Fruit fly (Drosophila melanogaster) whole organism, embryonic: ENCODE data around the gene sif.

Experiments used
- Antp ChIP-seq: fragments of 200-800 bp; sonication (Bioruptor generic); optimal IDR thresholded peaks from 3 replicates; lab custom pipeline; 2016; ENCODE audit warnings: missing biosample characterization, missing genetic modification characterization
- Bgb ChIP-seq: fragments of 200-800 bp; sonication (Bioruptor generic); IDR thresholded peaks from 2 replicates; pipeline ENCODE4 v1.3.6; 2022; ENCODE audit warnings: missing biosample characterization, missing genetic modification characterization; ENCODE audit not compliant: partially characterized antibody
- Blimp-1 ChIP-seq: fragments of 200-800 bp; sonication (Bioruptor generic); optimal IDR thresholded peaks from 3 replicates; lab custom pipeline; 2018; ENCODE audit warnings: missing biosample characterization, missing genetic modification characterization, mild to moderate bottlenecking, moderate library complexity, missing genetic modification reagents
- CG10209 ChIP-seq: fragments of 200-800 bp; sonication (Bioruptor generic); optimal IDR thresholded peaks from 3 replicates; lab custom pipeline; 2017; ENCODE audit warnings: missing biosample characterization, mild to moderate bottlenecking, missing genetic modification characterization, missing genetic modification reagents
- CG10565 ChIP-seq: fragments of 200-800 bp; sonication (Bioruptor generic); optimal IDR thresholded peaks from 3 replicates; lab custom pipeline; 2016; ENCODE audit warnings: missing biosample characterization, mild to moderate bottlenecking, missing genetic modification characterization
- CG12299 ChIP-seq: fragments of 200-800 bp; sonication (Bioruptor generic); optimal IDR thresholded peaks from 2 replicates; lab custom pipeline; 2018; ENCODE audit warnings: missing biosample characterization, mild to moderate bottlenecking, missing genetic modification characterization
- CG12659 ChIP-seq: fragments of 200-800 bp; sonication (Bioruptor generic); optimal IDR thresholded peaks from 3 replicates; lab custom pipeline; 2017; ENCODE audit warnings: mild to moderate bottlenecking, missing biosample characterization, missing genetic modification reagents, missing genetic modification characterization
- CG12769 ChIP-seq: fragments of 200-800 bp; sonication (Bioruptor generic); optimal IDR thresholded peaks from 2 replicates; lab custom pipeline; 2019; ENCODE audit warnings: missing biosample characterization, mild to moderate bottlenecking, missing genetic modification characterization, moderate library complexity
- CG13624 ChIP-seq: fragments of 200-800 bp; sonication (Bioruptor generic); optimal IDR thresholded peaks from 2 replicates; lab custom pipeline; 2016; ENCODE audit warnings: missing biosample characterization, missing genetic modification characterization
- CG14441 ChIP-seq: fragments of 200-800 bp; sonication (Bioruptor generic); IDR thresholded peaks from 2 replicates; pipeline ENCODE4 v1.3.6; 2022; ENCODE audit warnings: missing biosample characterization, missing genetic modification characterization
- CG15479 ChIP-seq: fragments of 200-800 bp; sonication (Bioruptor generic); optimal IDR thresholded peaks from 3 replicates; lab custom pipeline; 2019; ENCODE audit warnings: missing biosample characterization, mild to moderate bottlenecking, missing genetic modification characterization, moderate library complexity
- CG16863 ChIP-seq: fragments of 200-800 bp; sonication (Bioruptor generic); optimal IDR thresholded peaks from 3 replicates; lab custom pipeline; 2016; ENCODE audit warnings: missing biosample characterization, missing genetic modification characterization
- CG17385 ChIP-seq: fragments of 200-800 bp; sonication (Bioruptor generic); optimal IDR thresholded peaks from 3 replicates; lab custom pipeline; 2018; ENCODE audit warnings: missing biosample characterization, mild to moderate bottlenecking, missing genetic modification characterization
- CG18619 ChIP-seq: fragments of 200-800 bp; sonication (Bioruptor generic); optimal IDR thresholded peaks from 3 replicates; lab custom pipeline; 2017; ENCODE audit warnings: missing biosample characterization, mild to moderate bottlenecking, missing genetic modification characterization
- CG2199 ChIP-seq: fragments of 200-800 bp; sonication (Bioruptor generic); IDR thresholded peaks from 3 replicates; pipeline ENCODE4 v1.3.6; 2022; ENCODE audit warnings: missing biosample characterization, missing genetic modification characterization
- CG34422 ChIP-seq: fragments of 200-800 bp; sonication (Bioruptor generic); IDR thresholded peaks from 3 replicates; pipeline ENCODE4 v1.3.6; 2022; ENCODE audit warnings: missing biosample characterization, missing genetic modification characterization
- CG7839 ChIP-seq: fragments of 200-800 bp; sonication (Bioruptor generic); optimal IDR thresholded peaks from 3 replicates; lab custom pipeline; 2018; ENCODE audit warnings: missing biosample characterization, mild to moderate bottlenecking, missing genetic modification characterization, moderate library complexity
- CG8478 ChIP-seq: fragments of >200 bp; optimal IDR thresholded peaks from 2 replicates; lab custom pipeline; 2018
- CG8765 ChIP-seq: fragments of 200-800 bp; sonication (Bioruptor generic); IDR thresholded peaks from 2 replicates; pipeline ENCODE4 v1.3.6; 2022; ENCODE audit warnings: missing biosample characterization, missing genetic modification characterization
- CG8924 ChIP-seq: fragments of 200-800 bp; optimal IDR thresholded peaks from 3 replicates; lab custom pipeline; 2019; ENCODE audit warnings: missing biosample characterization, mild to moderate bottlenecking, missing genetic modification characterization, moderate library complexity
- CG9437 ChIP-seq: fragments of 200-800 bp; sonication (Bioruptor generic); optimal IDR thresholded peaks from 2 replicates; lab custom pipeline; 2018; ENCODE audit warnings: missing biosample characterization, mild to moderate bottlenecking, missing genetic modification characterization
- D19A ChIP-seq: fragments of 200-800 bp; optimal IDR thresholded peaks from 3 replicates; lab custom pipeline; 2019; ENCODE audit warnings: missing biosample characterization, mild to moderate bottlenecking, missing genetic modification characterization, moderate library complexity
- Elba2 ChIP-seq: fragments of 200-800 bp; sonication (Bioruptor generic); optimal IDR thresholded peaks from 3 replicates; lab custom pipeline; 2016; ENCODE audit warnings: missing biosample characterization, missing genetic modification characterization
- Jarid2 ChIP-seq: fragments of 200-800 bp; sonication (Bioruptor generic); optimal IDR thresholded peaks from 3 replicates; lab custom pipeline; 2017; ENCODE audit warnings: mild to moderate bottlenecking, missing biosample characterization, missing genetic modification reagents, missing genetic modification characterization
- Mad ChIP-seq: fragments of 200-800 bp; sonication (Bioruptor generic); optimal IDR thresholded peaks from 2 replicates; lab custom pipeline; 2016; ENCODE audit warnings: missing biosample characterization, missing genetic modification characterization
- Nf-YB ChIP-seq: fragments of 200-800 bp; sonication (Bioruptor generic); optimal IDR thresholded peaks from 3 replicates; lab custom pipeline; 2019; ENCODE audit warnings: missing biosample characterization, mild to moderate bottlenecking, missing genetic modification characterization, moderate library complexity
- Nf-YC ChIP-seq: fragments of 200-800 bp; optimal IDR thresholded peaks from 3 replicates; lab custom pipeline; 2019; ENCODE audit warnings: missing biosample characterization, mild to moderate bottlenecking, missing genetic modification characterization, moderate library complexity
- NfI ChIP-seq: fragments of 200-800 bp; sonication (Bioruptor generic); optimal IDR thresholded peaks from 3 replicates; lab custom pipeline; 2018; ENCODE audit warnings: missing biosample characterization, mild to moderate bottlenecking, missing genetic modification characterization, moderate library complexity
- Sox102F ChIP-seq: fragments of 200-800 bp; sonication (Bioruptor generic); optimal IDR thresholded peaks from 2 replicates; lab custom pipeline; 2018; ENCODE audit warnings: missing biosample characterization, mild to moderate bottlenecking, missing genetic modification characterization, moderate library complexity
- Stat92E ChIP-seq, 3 experiments: fragments of >200 bp in 2 of 3; fragments of 200-800 bp in 1 of 3; sonication (Bioruptor generic) in 1 of 3; optimal IDR thresholded peaks; 2 replicates each; lab custom pipeline; 2017 to 2019; ENCODE audit warnings: missing biosample characterization in 3 of 3, missing genetic modification characterization in 3 of 3, mild to moderate bottlenecking in 1 of 3, moderate library complexity in 1 of 3
- abd-A ChIP-seq: fragments of 200-800 bp; sonication (Bioruptor generic); optimal IDR thresholded peaks from 3 replicates; lab custom pipeline; 2019; ENCODE audit warnings: missing biosample characterization, mild to moderate bottlenecking, missing genetic modification characterization, moderate library complexity
- ap ChIP-seq: fragments of 200-800 bp; sonication (Bioruptor generic); IDR thresholded peaks from 2 replicates; pipeline ENCODE4 v1.3.6; 2022; ENCODE audit warnings: missing biosample characterization, missing genetic modification characterization
- bab2 ChIP-seq: fragments of 200-800 bp; sonication (Bioruptor generic); optimal IDR thresholded peaks from 2 replicates; lab custom pipeline; 2016; ENCODE audit warnings: missing biosample characterization, missing genetic modification characterization
- bbx ChIP-seq: fragments of 200-800 bp; sonication (Bioruptor generic); IDR thresholded peaks from 2 replicates; pipeline ENCODE4 v1.3.6; 2022; ENCODE audit warnings: missing biosample characterization, missing genetic modification characterization; ENCODE audit not compliant: partially characterized antibody
- ci ChIP-seq: fragments of 200-800 bp; sonication (Bioruptor generic); IDR thresholded peaks from 3 replicates; pipeline ENCODE4 v1.3.6; 2022; ENCODE audit warnings: missing biosample characterization, missing genetic modification characterization
- dm ChIP-seq: fragments of 200-800 bp; sonication (Bioruptor generic); optimal IDR thresholded peaks from 3 replicates; lab custom pipeline; 2016; ENCODE audit warnings: missing biosample characterization, missing genetic modification characterization
- grn ChIP-seq: fragments of 200-800 bp; sonication (Bioruptor generic); optimal IDR thresholded peaks from 3 replicates; lab custom pipeline; 2017; ENCODE audit warnings: missing biosample characterization, missing genetic modification characterization
- insv ChIP-seq, 2 experiments: fragments of 200-800 bp; sonication (Bioruptor generic); optimal IDR thresholded peaks; 3 replicates each; lab custom pipeline; 2016 to 2018; ENCODE audit warnings: missing biosample characterization in 2 of 2, missing genetic modification characterization in 2 of 2
- kni ChIP-seq: fragments of 200-800 bp; sonication (Bioruptor generic); optimal IDR thresholded peaks from 3 replicates; lab custom pipeline; 2017; ENCODE audit warnings: mild to moderate bottlenecking, missing biosample characterization, missing genetic modification reagents, missing genetic modification characterization
- knrl ChIP-seq: fragments of 200-800 bp; sonication (Bioruptor generic); IDR thresholded peaks from 3 replicates; pipeline ENCODE4 v1.3.6; 2022; ENCODE audit warnings: missing biosample characterization, missing genetic modification characterization; ENCODE audit not compliant: partially characterized antibody
- lola ChIP-seq, 3 experiments: fragments of >200 bp in 2 of 3; fragments of 200-800 bp in 1 of 3; sonication (Bioruptor generic) in 1 of 3; optimal IDR thresholded peaks; 2 replicates each; lab custom pipeline; 2017 to 2019; ENCODE audit warnings: missing biosample characterization in 3 of 3, missing genetic modification characterization in 3 of 3, mild to moderate bottlenecking in 1 of 3, moderate library complexity in 1 of 3
- oc ChIP-seq: fragments of 200-800 bp; sonication (Bioruptor generic); optimal IDR thresholded peaks from 2 replicates; lab custom pipeline; 2018; ENCODE audit warnings: missing biosample characterization, mild to moderate bottlenecking, missing genetic modification characterization, moderate library complexity
- prd ChIP-seq, 3 experiments: fragments of >200 bp in 2 of 3; fragments of 200-800 bp in 1 of 3; sonication (Bioruptor generic) in 1 of 3; optimal IDR thresholded peaks in 2 of 3; IDR thresholded peaks in 1 of 3; 2 replicates in 2 of 3; 3 replicates in 1 of 3; pipeline versions ENCODE4 v1.3.6 to Lab custom; 2017 to 2022; ENCODE audit warnings: missing biosample characterization in 1 of 3, missing genetic modification characterization in 1 of 3
- pros ChIP-seq: fragments of 200-800 bp; sonication (Bioruptor generic); optimal IDR thresholded peaks from 3 replicates; lab custom pipeline; 2019; ENCODE audit warnings: missing biosample characterization, mild to moderate bottlenecking, missing genetic modification characterization, moderate library complexity
- rib ChIP-seq: fragments of 200-800 bp; sonication (Bioruptor generic); IDR thresholded peaks from 2 replicates; pipeline ENCODE4 v1.3.6; 2022; ENCODE audit warnings: missing biosample characterization, missing genetic modification characterization
- sqz ChIP-seq: fragments of 200-800 bp; sonication (Bioruptor generic); optimal IDR thresholded peaks from 3 replicates; lab custom pipeline; 2018; ENCODE audit warnings: missing biosample characterization, mild to moderate bottlenecking, missing genetic modification characterization
- z ChIP-seq: fragments of 200-800 bp; sonication (Bioruptor generic); IDR thresholded peaks from 3 replicates; pipeline ENCODE4 v1.3.6; 2022; ENCODE audit warnings: missing biosample characterization, missing genetic modification characterization

The sif gene

DNA sequence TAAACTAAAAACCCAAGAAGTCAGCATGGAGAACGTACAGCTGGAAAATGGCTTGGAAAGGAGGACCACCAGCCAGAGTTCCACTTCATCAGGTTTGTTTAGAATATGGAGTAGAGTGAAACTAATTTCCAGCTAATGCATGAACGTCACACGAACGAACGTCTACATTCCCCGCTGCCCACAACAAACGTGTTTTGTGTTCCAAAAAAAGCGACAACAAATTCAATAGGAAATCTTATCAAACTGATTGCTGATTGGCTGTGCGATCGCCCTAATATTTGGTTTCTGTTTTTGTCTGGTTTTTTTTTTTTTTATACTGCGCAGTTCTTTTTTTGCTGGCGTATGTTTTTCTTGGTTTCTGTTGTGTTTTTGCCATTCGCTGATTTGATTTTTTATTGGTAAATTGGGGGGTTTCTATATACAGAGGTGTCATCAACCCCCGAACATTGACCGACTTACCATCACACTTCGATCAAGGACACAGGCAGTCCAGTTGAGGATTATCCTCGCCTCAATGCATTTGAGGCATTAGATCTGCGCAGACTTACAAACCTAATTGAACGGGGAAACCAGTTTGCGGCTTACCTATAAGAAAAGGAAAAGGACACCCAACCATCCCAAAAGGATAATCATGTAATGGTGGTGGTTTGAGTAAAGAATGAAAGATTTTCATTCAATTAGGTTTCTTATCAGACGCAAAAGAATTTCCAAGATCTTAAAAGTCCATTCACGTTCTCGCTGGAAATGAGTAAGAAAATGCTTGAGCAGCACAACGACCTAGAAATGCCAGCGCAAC is 2.6 kb upstream of the sif start:
- no peak for TF ChIP-seq CG18619
- TF ChIP-seq CG10565 (GFP tag; lab: Kevin White, UChicago): no peak
- peak; percentile 85 for TF ChIP-seq CG13624 (GFP tag; lab: Kevin White, UChicago)
- TF ChIP-seq ap: no peak
- TF ChIP-seq CG10209: no peak
- TF ChIP-seq Nf-YC (tag; lab: Kevin White, UChicago): peak; percentile 69
- peak; percentile 28 to 94 for TF ChIP-seq insv (GFP tag; optimal IDR thresholded peaks at IDR 0.05; lab: Kevin White, UChicago)
- no peak for TF ChIP-seq Mad (GFP tag; lab: Kevin White, UChicago)
- no peak for TF ChIP-seq CG16863 (GFP tag; lab: Kevin White, UChicago)
- peak; percentile 35 for TF ChIP-seq oc
- TF ChIP-seq Bgb (GFP tag; lab: Robert Waterston, UW): no peak
- peak; percentile 97 for TF ChIP-seq pros (GFP tag; lab: Kevin White, UChicago)
- TF ChIP-seq CG8478 (lab: Kevin White, UChicago): no peak
- no peak for TF ChIP-seq knrl
- peak; percentile 87 for TF ChIP-seq sqz (GFP tag; lab: Kevin White, UChicago)
- TF ChIP-seq Elba2: peak; percentile 83
- peak; percentile 20 for TF ChIP-seq dm (GFP tag; lab: Kevin White, UChicago)
- TF ChIP-seq prd (optimal IDR thresholded peaks at IDR 0.05; lab: Kevin White, UChicago): no peak
- TF ChIP-seq prd (GFP tag; IDR thresholded peaks at IDR 0.05; lab: Robert Waterston, UW): no peak
- TF ChIP-seq Stat92E (GFP tag; optimal IDR thresholded peaks at IDR 0.05; lab: Kevin White, UChicago): peak in 1 of 3 experiments; percentile 21
- no peak for TF ChIP-seq lola (GFP tag; optimal IDR thresholded peaks at IDR 0.05; lab: Kevin White, UChicago)
- TF ChIP-seq CG15479 (GFP tag; lab: Kevin White, UChicago): peak; percentile 76
- peak; percentile 5 for TF ChIP-seq CG7839 (tag; lab: Kevin White, UChicago)
- TF ChIP-seq CG12299: no peak
- TF ChIP-seq CG8924 (tag; lab: Kevin White, UChicago): no peak
- TF ChIP-seq CG8765 (GFP tag; lab: Robert Waterston, UW): 0 out of 2 replicates have a peak, but pooled peaks have one; percentile 3
- TF ChIP-seq NfI (GFP tag; lab: Kevin White, UChicago): no peak
- TF ChIP-seq Nf-YB: peak; percentile 91
- TF ChIP-seq grn: peak; percentile 67
- TF ChIP-seq CG12659 (GFP tag; lab: Kevin White, UChicago): no peak
- TF ChIP-seq CG17385 (GFP tag; lab: Kevin White, UChicago): no peak
- TF ChIP-seq rib (GFP tag; lab: Robert Waterston, UW): peak; percentile 68; the same call in 1 of the 2 replicates
- no peak for TF ChIP-seq CG34422 (GFP tag; lab: Robert Waterston, UW)
- TF ChIP-seq Antp (GFP tag; lab: Kevin White, UChicago): no peak
- TF ChIP-seq CG14441 (GFP tag; lab: Robert Waterston, UW): peak; percentile 42; the same call in 1 of the 2 replicates

DNA sequence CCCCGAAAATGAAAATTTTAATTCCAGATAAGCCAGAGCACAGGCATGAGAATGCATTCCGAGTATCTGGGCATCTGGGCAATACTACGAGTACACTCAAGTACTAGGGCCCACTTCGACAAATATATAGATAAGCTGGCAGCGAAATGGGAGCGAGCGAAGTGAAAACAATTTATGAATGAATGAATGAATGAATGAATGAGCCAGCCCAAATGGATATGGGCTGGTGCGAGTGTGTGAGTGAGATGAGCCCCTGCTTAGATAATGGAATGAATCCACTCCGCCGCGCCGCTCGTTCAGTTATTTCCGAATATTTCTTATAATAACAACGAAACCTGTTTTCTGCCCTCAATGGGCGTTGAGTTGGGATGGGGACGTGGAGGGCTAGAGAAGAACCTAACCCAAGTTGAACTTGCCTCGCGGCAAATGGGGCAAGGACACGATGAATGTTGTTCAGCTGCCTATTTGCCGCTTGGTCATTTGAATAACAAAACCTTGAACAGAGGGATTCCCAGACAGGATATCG is 1.9 kb upstream of the sif start:
- no peak for TF ChIP-seq bab2 (GFP tag; lab: Kevin White, UChicago)
- peak; percentile 12 for TF ChIP-seq Jarid2 (GFP tag; lab: Kevin White, UChicago)
- TF ChIP-seq D19A (tag; lab: Kevin White, UChicago): peak; percentile 5
- TF ChIP-seq pros (GFP tag; lab: Kevin White, UChicago): peak; percentile 73
- TF ChIP-seq CG9437 (GFP tag; lab: Kevin White, UChicago): no peak
- TF ChIP-seq Sox102F (GFP tag; lab: Kevin White, UChicago): no peak
- peak; percentile 90; the same call in 2 of the 3 replicates for TF ChIP-seq CG2199 (GFP tag; lab: Robert Waterston, UW)
- peak; percentile 65 for TF ChIP-seq Blimp-1 (GFP tag; lab: Kevin White, UChicago)
- peak; percentile 96 for TF ChIP-seq z (GFP tag; lab: Robert Waterston, UW)
- 0 out of 2 replicates have a peak, but pooled peaks have one; percentile 36 for TF ChIP-seq bbx (GFP tag; lab: Robert Waterston, UW)
- peak; percentile 21 for TF ChIP-seq abd-A (tag; lab: Kevin White, UChicago)
- 0 out of 3 replicates have a peak, but pooled peaks have one; percentile 55 for TF ChIP-seq ci (GFP tag; lab: Robert Waterston, UW)
- TF ChIP-seq Stat92E (GFP tag; optimal IDR thresholded peaks at IDR 0.05; lab: Kevin White, UChicago): peak in 1 of 3 experiments; percentile 65
- peak; percentile 98 for TF ChIP-seq kni
- TF ChIP-seq CG15479 (GFP tag; lab: Kevin White, UChicago): peak; percentile 16
- TF ChIP-seq CG12769: peak; percentile 13
